Worm (Caenorhabditis elegans) whole organism, L1 larva: ENCODE measurements around the gene lelo-1.

Experiments
- nhr-76 ChIP-seq: sonication (generic microtip); optimal IDR thresholded peaks from 2 replicates; lab custom pipeline; 2017; ENCODE audit warnings: missing biosample characterization, missing genetic modification characterization
- zag-1 ChIP-seq: fragments of 150-350 bp; optimal IDR thresholded peaks from 2 replicates; lab custom pipeline; 2014; ENCODE audit warnings: missing biosample characterization, missing genetic modification characterization

ce11 chrII:6281903-6282302 is 35.7 kb downstream of the lelo-1 start:
- TF ChIP-seq zag-1 (tag; lab: Kevin White, UChicago) (no peak), nhr-76 (tag; lab: Kevin White, UChicago) (no peak)
